Worm (Caenorhabditis elegans): ENCODE measurements around the gene era-1.
A peak's percentile ranks its signal among the peaks of the same experiment; 100 is the strongest.

The era-1 gene

ce11 chrV:6699833-6700232 lies 3.0 kb upstream of the era-1 start:
- TF ChIP-seq fax-1 (tag; optimal IDR thresholded peaks at IDR 0.05) (no peak), sox-4 (tag; optimal IDR thresholded peaks at IDR 0.05) (no peak), ceh-30 (tag; optimal IDR thresholded peaks at IDR 0.05) (no peak), nhr-232 (tag; optimal IDR thresholded peaks at IDR 0.05) (no peak), ceh-14 (tag; optimal IDR thresholded peaks at IDR 0.05) (no peak), pros-1 (tag; optimal IDR thresholded peaks at IDR 0.05) (no peak), pha-4 (tag; optimal IDR thresholded peaks at IDR 0.05) (no peak), fkh-6 (tag; optimal IDR thresholded peaks at IDR 0.05) (no peak), pha-2 (tag; optimal IDR thresholded peaks at IDR 0.05) (no peak), mec-3 (tag; optimal IDR thresholded peaks at IDR 0.05; ENCODE audit: borderline replicate concordance) (no peak), K02D7.2 (tag; optimal IDR thresholded peaks at IDR 0.05) (no peak), unc-55 (GFP tag; optimal IDR thresholded peaks at IDR 0.05) (no peak)

- TF ChIP-seq hlh-13 (GFP tag; optimal IDR thresholded peaks at IDR 0.05): no peak
Observed at ce11 chrV:6704482-6704881, 1.6 kb downstream of the era-1 start.

- TF ChIP-seq hlh-13 (GFP tag; optimal IDR thresholded peaks at IDR 0.05): no peak
- TF ChIP-seq sdc-2 (tag; optimal IDR thresholded peaks at IDR 0.05): no peak
- TF ChIP-seq lim-6 (tag; optimal IDR thresholded peaks at IDR 0.05): no peak
- no peak for TF ChIP-seq syd-9 (tag; optimal IDR thresholded peaks at IDR 0.05)
- TF ChIP-seq hlh-15 (tag; optimal IDR thresholded peaks at IDR 0.05): no peak
- no peak for TF ChIP-seq unc-55 (GFP tag; optimal IDR thresholded peaks at IDR 0.05)
- TF ChIP-seq nhr-11 (tag; optimal IDR thresholded peaks at IDR 0.05): no peak
- TF ChIP-seq elt-4 (tag; optimal IDR thresholded peaks at IDR 0.05): no peak
- TF ChIP-seq odd-2 (tag; optimal IDR thresholded peaks at IDR 0.05): no peak
- TF ChIP-seq fkh-10 (GFP tag; optimal IDR thresholded peaks at IDR 0.05): no peak
- no peak for TF ChIP-seq tbx-2 (tag; optimal IDR thresholded peaks at IDR 0.05)
- no peak for TF ChIP-seq pha-4 (tag; optimal IDR thresholded peaks at IDR 0.05)
- TF ChIP-seq eyg-1 (tag; optimal IDR thresholded peaks at IDR 0.05): no peak
- TF ChIP-seq ets-4 (tag; optimal IDR thresholded peaks at IDR 0.05): no peak
- TF ChIP-seq nfya-1 (tag; optimal IDR thresholded peaks at IDR 0.05): no peak
- no peak for TF ChIP-seq ceh-19 (GFP tag; optimal IDR thresholded peaks at IDR 0.05)
- TF ChIP-seq mec-3 (tag; optimal IDR thresholded peaks at IDR 0.05; ENCODE audit: borderline replicate concordance): no peak
- TF ChIP-seq ceh-9 (tag; optimal IDR thresholded peaks at IDR 0.05): no peak
- TF ChIP-seq fax-1 (tag; optimal IDR thresholded peaks at IDR 0.05): no peak
- no peak for TF ChIP-seq pha-2 (tag; optimal IDR thresholded peaks at IDR 0.05)
Observed at ce11 chrV:6705367-6705766, 2.5 kb downstream of the era-1 start.

- TF ChIP-seq elt-2 (tag; optimal IDR thresholded peaks at IDR 0.05) (peak; percentile 82), pqm-1 (tag; optimal IDR thresholded peaks at IDR 0.05) (no peak), ceh-45 (GFP tag; IDR thresholded peaks at IDR 0.05) (no peak), sox-2 (GFP tag; IDR thresholded peaks at IDR 0.05) (no peak), hlh-13 (GFP tag; optimal IDR thresholded peaks at IDR 0.05) (no peak), unc-55 (GFP tag; optimal IDR thresholded peaks at IDR 0.05) (no peak), sdc-2 (tag; optimal IDR thresholded peaks at IDR 0.05) (no peak)
Observed at ce11 chrV:6706771-6707170, 3.9 kb downstream of the era-1 start, which contains the start of gene W02F12.4. Gene W02F12.4, minus strand, starts transcription at chrV:6706934.

- TF ChIP-seq ceh-34 (tag; optimal IDR thresholded peaks at IDR 0.05) (peak; percentile 33), tbx-7 (tag; optimal IDR thresholded peaks at IDR 0.05) (peak; percentile 2), hlh-15 (tag; optimal IDR thresholded peaks at IDR 0.05) (peak; percentile 27), ahr-1 (tag; optimal IDR thresholded peaks at IDR 0.05) (no peak), sox-4 (tag; optimal IDR thresholded peaks at IDR 0.05) (peak; percentile 45), madf-2 (tag; optimal IDR thresholded peaks at IDR 0.05) (peak; percentile 62), unc-86 (tag; optimal IDR thresholded peaks at IDR 0.05) (no peak), tbx-2 (tag; optimal IDR thresholded peaks at IDR 0.05) (peak; percentile 60), ztf-16 (tag; optimal IDR thresholded peaks at IDR 0.05) (peak; percentile 56), che-1 (tag; optimal IDR thresholded peaks at IDR 0.05) (peak; percentile 2), syd-9 (tag; optimal IDR thresholded peaks at IDR 0.05) (peak; percentile 17), zip-5 (tag; optimal IDR thresholded peaks at IDR 0.05) (peak; percentile 42), hlh-8 (tag; optimal IDR thresholded peaks at IDR 0.05) (peak; percentile 6), ceh-2 (tag; optimal IDR thresholded peaks at IDR 0.05) (no peak), nhr-232 (tag; optimal IDR thresholded peaks at IDR 0.05) (peak; percentile 47), ceh-31 (tag; optimal IDR thresholded peaks at IDR 0.05) (peak; percentile 49), hlh-6 (tag; optimal IDR thresholded peaks at IDR 0.05) (peak; percentile 14), ref-2 (tag; optimal IDR thresholded peaks at IDR 0.05) (no peak), Y22D7AL.16 (tag; optimal IDR thresholded peaks at IDR 0.05) (peak; percentile 5), pax-1 (tag; optimal IDR thresholded peaks at IDR 0.05) (no peak)
Observed at ce11 chrV:6709050-6709683, 6.3 kb downstream of the era-1 start, which contains the start of gene dlst-1. Gene dlst-1, minus strand, starts transcription at chrV:6709101.
